Worm (Caenorhabditis elegans) whole organism, L3 larva: ENCODE results near the gene F10E7.6.

Source experiments
- fkh-10 ChIP-seq: sonication (generic microtip); optimal IDR thresholded peaks from 2 replicates; lab custom pipeline; 2017; ENCODE audit warnings: missing biosample characterization, missing genetic modification reagents, missing genetic modification characterization
- nhr-11 ChIP-seq: fragments of 150-350 bp; optimal IDR thresholded peaks from 2 replicates; lab custom pipeline; 2014; ENCODE audit warnings: missing biosample characterization, missing genetic modification characterization

- no peak for TF ChIP-seq nhr-11 (tag; lab: Kevin White, UChicago)
- TF ChIP-seq fkh-10 (GFP tag; lab: Kevin White, UChicago) = no peak
Measured at ce11 chrII:7093339-7093821, 19.5 kb upstream of the F10E7.6 start, which contains the start of gene T02G5.3.
